Worm (Caenorhabditis elegans) whole organism, mixed stage, embryonic: Measurements from ENCODE around the gene col-69.
A peak's percentile ranks its signal among the peaks of the same experiment; 100 is the strongest.

Experiments
- bed-3 ChIP-seq: fragments of 200-800 bp; sonication (Bioruptor generic); optimal IDR thresholded peaks from 3 replicates; lab custom pipeline; 2018; ENCODE audit warnings: mild to moderate bottlenecking, missing genetic modification characterization, moderate library complexity, missing compliant biosample characterization
- blmp-1 ChIP-seq: fragments of 150-350 bp; optimal IDR thresholded peaks from 2 replicates; lab custom pipeline; 2014; ENCODE audit warnings: missing biosample characterization, missing genetic modification characterization
- ceh-39 ChIP-seq: fragments of 150-350 bp; optimal IDR thresholded peaks from 2 replicates; lab custom pipeline; 2014; ENCODE audit warnings: missing biosample characterization, missing genetic modification characterization
- ceh-83 ChIP-seq: fragments of 200-800 bp; sonication (Bioruptor generic); optimal IDR thresholded peaks from 2 replicates; lab custom pipeline; 2018; ENCODE audit warnings: mild to moderate bottlenecking, missing genetic modification characterization, missing compliant biosample characterization
- ces-1 ChIP-seq: fragments of 150-350 bp; optimal IDR thresholded peaks from 2 replicates; lab custom pipeline; 2014; ENCODE audit warnings: missing biosample characterization, missing genetic modification reagents, missing genetic modification characterization
- cnd-1 ChIP-seq: fragments of 200-800 bp; sonication (Bioruptor generic); optimal IDR thresholded peaks from 2 replicates; lab custom pipeline; 2018; ENCODE audit warnings: mild to moderate bottlenecking, missing genetic modification characterization, missing compliant biosample characterization
- drap-1 ChIP-seq: fragments of 200-800 bp; sonication (Bioruptor generic); optimal IDR thresholded peaks from 3 replicates; lab custom pipeline; 2018; ENCODE audit warnings: mild to moderate bottlenecking, missing genetic modification characterization, missing compliant biosample characterization
- elt-1 ChIP-seq: sonication (generic microtip); optimal IDR thresholded peaks from 2 replicates; lab custom pipeline; 2017; ENCODE audit warnings: missing genetic modification characterization, mild to moderate bottlenecking, missing compliant biosample characterization, antibody characterized with exemption, moderate library complexity, borderline replicate concordance; ENCODE audit not compliant: insufficient read depth
- flh-1 ChIP-seq: fragments of 200-800 bp; sonication (Bioruptor generic); optimal IDR thresholded peaks from 2 replicates; lab custom pipeline; 2018; ENCODE audit warnings: mild to moderate bottlenecking, missing genetic modification characterization, moderate library complexity, missing compliant biosample characterization
- ham-2 ChIP-seq: fragments of 200-800 bp; sonication (Bioruptor generic); optimal IDR thresholded peaks from 2 replicates; lab custom pipeline; 2018; ENCODE audit warnings: mild to moderate bottlenecking, missing genetic modification characterization, missing compliant biosample characterization
- hlh-1 ChIP-seq: fragments of 150-350 bp; optimal IDR thresholded peaks from 2 replicates; lab custom pipeline; 2014; ENCODE audit warnings: missing biosample characterization, missing genetic modification reagents, missing genetic modification characterization
- lin-13 ChIP-seq: fragments of 150-350 bp; optimal IDR thresholded peaks from 2 replicates; lab custom pipeline; 2014; ENCODE audit warnings: missing biosample characterization, missing genetic modification characterization
- lin-32 ChIP-seq: fragments of 200-800 bp; sonication (Bioruptor generic); optimal IDR thresholded peaks from 2 replicates; lab custom pipeline; 2018; ENCODE audit warnings: mild to moderate bottlenecking, missing genetic modification characterization, missing compliant biosample characterization
- lsy-2 ChIP-seq: fragments of 150-350 bp; optimal IDR thresholded peaks from 2 replicates; lab custom pipeline; 2014; ENCODE audit warnings: missing biosample characterization, missing genetic modification characterization
- mep-1 ChIP-seq: fragments of 150-350 bp; optimal IDR thresholded peaks from 2 replicates; lab custom pipeline; 2017; ENCODE audit warnings: missing biosample characterization, missing genetic modification reagents, missing genetic modification characterization, inconsistent platforms
- mls-2 ChIP-seq: sonication (generic microtip); optimal IDR thresholded peaks from 2 replicates; lab custom pipeline; 2016; ENCODE audit warnings: mild to moderate bottlenecking, missing genetic modification characterization, moderate library complexity, missing compliant biosample characterization
- nhr-2 ChIP-seq: fragments of 150-350 bp; optimal IDR thresholded peaks from 2 replicates; lab custom pipeline; 2014; ENCODE audit warnings: missing biosample characterization, missing genetic modification characterization
- nhr-237 ChIP-seq: fragments of 150-350 bp; optimal IDR thresholded peaks from 2 replicates; lab custom pipeline; 2014; ENCODE audit warnings: missing biosample characterization, missing genetic modification characterization
- nhr-28 ChIP-seq: fragments of 150-350 bp; optimal IDR thresholded peaks from 2 replicates; lab custom pipeline; 2014; ENCODE audit warnings: missing biosample characterization, missing genetic modification characterization
- nhr-76 ChIP-seq: sonication (generic microtip); optimal IDR thresholded peaks from 2 replicates; lab custom pipeline; 2017; ENCODE audit warnings: missing biosample characterization, missing genetic modification characterization
- pha-4 ChIP-seq: fragments of 150-350 bp; optimal IDR thresholded peaks from 2 replicates; lab custom pipeline; 2018; ENCODE audit warnings: missing biosample characterization, missing genetic modification reagents, missing genetic modification characterization
- sem-2 ChIP-seq: fragments of 200-800 bp; sonication (Bioruptor generic); optimal IDR thresholded peaks from 2 replicates; lab custom pipeline; 2018; ENCODE audit warnings: mild to moderate bottlenecking, missing genetic modification characterization, missing compliant biosample characterization
- snpc-4 ChIP-seq: fragments of 150-350 bp; optimal IDR thresholded peaks from 2 replicates; lab custom pipeline; 2014; ENCODE audit warnings: missing biosample characterization, missing genetic modification characterization
- sptf-1 ChIP-seq: sonication (generic microtip); optimal IDR thresholded peaks from 2 replicates; lab custom pipeline; 2017; ENCODE audit warnings: mild to moderate bottlenecking, missing genetic modification characterization, moderate library complexity, missing compliant biosample characterization
- unc-120 ChIP-seq: sonication (generic microtip); optimal IDR thresholded peaks from 2 replicates; lab custom pipeline; 2017; ENCODE audit warnings: missing genetic modification characterization, missing compliant biosample characterization; ENCODE audit not compliant: poor library complexity, severe bottlenecking
- unc-39 ChIP-seq: fragments of 150-350 bp; optimal IDR thresholded peaks from 2 replicates; lab custom pipeline; 2014; ENCODE audit warnings: missing biosample characterization, missing genetic modification characterization
- unc-62 ChIP-seq: fragments of 150-350 bp; optimal IDR thresholded peaks from 2 replicates; lab custom pipeline; 2014; ENCODE audit warnings: missing biosample characterization, missing genetic modification reagents, missing genetic modification characterization
- ztf-11 ChIP-seq: fragments of 150-350 bp; optimal IDR thresholded peaks from 2 replicates; lab custom pipeline; 2014; ENCODE audit warnings: missing biosample characterization, missing genetic modification characterization

col-69 gene

ce11 chrII:321183-321582, 15.6 kb upstream of the col-69 start:
- TF ChIP-seq bed-3 (GFP tag; lab: Kevin White, UChicago) (no peak), nhr-237 (no peak), elt-1 (tag; lab: Kevin White, UChicago) (no peak), mls-2 (tag; lab: Kevin White, UChicago) (no peak), sem-2 (GFP tag; lab: Kevin White, UChicago) (no peak), nhr-76 (tag; lab: Kevin White, UChicago) (no peak), ceh-83 (GFP tag; lab: Kevin White, UChicago) (no peak), drap-1 (GFP tag; lab: Kevin White, UChicago) (no peak), blmp-1 (tag; lab: Kevin White, UChicago) (no peak), ham-2 (GFP tag; lab: Kevin White, UChicago) (no peak), unc-62 (GFP tag; lab: Kevin White, UChicago) (no peak), nhr-2 (tag; lab: Kevin White, UChicago) (no peak), unc-39 (tag; lab: Kevin White, UChicago) (no peak), mep-1 (no peak), cnd-1 (tag; lab: Kevin White, UChicago) (no peak)

ce11 chrII:320783-321182, 15.2 kb upstream of the col-69 start:
- TF ChIP-seq cnd-1 (tag; lab: Kevin White, UChicago): no peak
- TF ChIP-seq flh-1 (GFP tag; lab: Kevin White, UChicago): no peak
- no peak for TF ChIP-seq ham-2 (GFP tag; lab: Kevin White, UChicago)
- TF ChIP-seq lsy-2 (tag; lab: Kevin White, UChicago): no peak
- no peak for TF ChIP-seq elt-1 (tag; lab: Kevin White, UChicago)
- no peak for TF ChIP-seq mls-2 (tag; lab: Kevin White, UChicago)
- no peak for TF ChIP-seq drap-1 (GFP tag; lab: Kevin White, UChicago)
- TF ChIP-seq sem-2 (GFP tag; lab: Kevin White, UChicago): no peak
- TF ChIP-seq lin-32 (GFP tag; lab: Kevin White, UChicago): no peak
- TF ChIP-seq nhr-28: no peak
- no peak for TF ChIP-seq unc-39 (tag; lab: Kevin White, UChicago)
- no peak for TF ChIP-seq ces-1 (GFP tag; lab: Kevin White, UChicago)
- no peak for TF ChIP-seq nhr-237

ce11 chrII:319459-319858, 13.9 kb upstream of the col-69 start, which contains the start of gene far-7:
Gene far-7 (plus strand): TSS chrII:319789.
- no peak for TF ChIP-seq pha-4 (tag; lab: Kevin White, UChicago)
- no peak for TF ChIP-seq ztf-11 (tag; lab: Kevin White, UChicago)
- no peak for TF ChIP-seq sptf-1 (tag; lab: Kevin White, UChicago)
- no peak for TF ChIP-seq ceh-39
- TF ChIP-seq unc-39 (tag; lab: Kevin White, UChicago): no peak
- no peak for TF ChIP-seq ces-1 (GFP tag; lab: Kevin White, UChicago)
- no peak for TF ChIP-seq lin-13
- no peak for TF ChIP-seq sem-2 (GFP tag; lab: Kevin White, UChicago)
- no peak for TF ChIP-seq lin-32 (GFP tag; lab: Kevin White, UChicago)

- TF ChIP-seq unc-62 (GFP tag; lab: Kevin White, UChicago) (peak; percentile 43), hlh-1 (peak; percentile 69), ces-1 (GFP tag; lab: Kevin White, UChicago) (peak; percentile 30), unc-120 (tag; lab: Kevin White, UChicago) (peak; percentile 6), lin-32 (GFP tag; lab: Kevin White, UChicago) (no peak), sem-2 (GFP tag; lab: Kevin White, UChicago) (no peak), ceh-39 (no peak), mep-1 (no peak), bed-3 (GFP tag; lab: Kevin White, UChicago) (no peak), cnd-1 (tag; lab: Kevin White, UChicago) (no peak), sptf-1 (tag; lab: Kevin White, UChicago) (no peak), pha-4 (tag; lab: Kevin White, UChicago) (no peak), snpc-4 (no peak)
Observed at ce11 chrII:313540-313939, 8.0 kb upstream of the col-69 start.

- peak; percentile 63 for TF ChIP-seq cnd-1 (tag; lab: Kevin White, UChicago)
- TF ChIP-seq, all 35 proteins: peak for 1; not testable (repeated sequence) for 34
Observed at ce11 chrII:312110-312509, 6.6 kb upstream of the col-69 start, which contains the start of gene mps-2. Gene mps-2 (minus strand): TSS chrII:312210.
